Fruit fly (Drosophila melanogaster) whole organism, wandering third instar larva: ENCODE measurements around the gene Hsp68.
A peak's percentile ranks its signal among the peaks of the same experiment; 100 is the strongest.

Experiments used
- GATAd ChIP-seq: sonication (Bioruptor generic); optimal IDR thresholded peaks from 2 replicates; lab custom pipeline; 2016; ENCODE audit warnings: missing biosample characterization, missing genetic modification characterization
- HLH106 ChIP-seq: fragments of 200-800 bp; optimal IDR thresholded peaks from 3 replicates; lab custom pipeline; 2019; ENCODE audit warnings: missing biosample characterization, mild to moderate bottlenecking, missing genetic modification characterization, moderate library complexity
- Hr83 ChIP-seq: fragments of 200-300 bp; sonication (Bioruptor generic); optimal IDR thresholded peaks from 2 replicates; lab custom pipeline; 2016; ENCODE audit warnings: missing biosample characterization, mild to moderate bottlenecking, missing genetic modification characterization, moderate library complexity; ENCODE audit not compliant: poor library complexity, severe bottlenecking
- Jra ChIP-seq: sonication (Bioruptor generic); optimal IDR thresholded peaks from 2 replicates; lab custom pipeline; 2016; ENCODE audit warnings: missing biosample characterization, missing genetic modification characterization
- OdsH ChIP-seq: fragments of 200-800 bp; sonication (Bioruptor generic); optimal IDR thresholded peaks from 2 replicates; lab custom pipeline; 2016; ENCODE audit warnings: missing biosample characterization, mild to moderate bottlenecking, missing genetic modification characterization
- Rel ChIP-seq, 2 experiments: fragments of 200-800 bp; sonication (Bioruptor generic) in 1 of 2; optimal IDR thresholded peaks; 2 replicates in 1 of 2; 3 replicates in 1 of 2; lab custom pipeline; 2016 to 2019; ENCODE audit warnings: mild to moderate bottlenecking in 2 of 2, missing biosample characterization in 2 of 2, missing genetic modification characterization in 2 of 2, moderate library complexity in 1 of 2
- dmrt93B ChIP-seq: fragments of 200-800 bp; sonication (Bioruptor generic); optimal IDR thresholded peaks from 2 replicates; lab custom pipeline; 2018; ENCODE audit warnings: missing biosample characterization, mild to moderate bottlenecking, missing genetic modification characterization
- foxo ChIP-seq, 2 experiments: fragments of 200-800 bp; sonication (Bioruptor generic); optimal IDR thresholded peaks; 2 replicates in 1 of 2; 3 replicates in 1 of 2; lab custom pipeline; 2016 to 2017; ENCODE audit warnings: missing biosample characterization in 2 of 2, missing genetic modification characterization in 2 of 2
- h ChIP-seq: fragments of 200-800 bp; sonication (Bioruptor generic); optimal IDR thresholded peaks from 3 replicates; lab custom pipeline; 2016; ENCODE audit warnings: missing biosample characterization, mild to moderate bottlenecking, missing genetic modification characterization
- lola ChIP-seq: fragments of >200 bp; optimal IDR thresholded peaks from 2 replicates; lab custom pipeline; 2017; ENCODE audit warnings: missing biosample characterization, missing genetic modification characterization
- psq ChIP-seq: fragments of 200-800 bp; sonication (Bioruptor generic); optimal IDR thresholded peaks from 3 replicates; lab custom pipeline; 2017; ENCODE audit warnings: missing biosample characterization, mild to moderate bottlenecking, missing genetic modification characterization, moderate library complexity

DNA sequence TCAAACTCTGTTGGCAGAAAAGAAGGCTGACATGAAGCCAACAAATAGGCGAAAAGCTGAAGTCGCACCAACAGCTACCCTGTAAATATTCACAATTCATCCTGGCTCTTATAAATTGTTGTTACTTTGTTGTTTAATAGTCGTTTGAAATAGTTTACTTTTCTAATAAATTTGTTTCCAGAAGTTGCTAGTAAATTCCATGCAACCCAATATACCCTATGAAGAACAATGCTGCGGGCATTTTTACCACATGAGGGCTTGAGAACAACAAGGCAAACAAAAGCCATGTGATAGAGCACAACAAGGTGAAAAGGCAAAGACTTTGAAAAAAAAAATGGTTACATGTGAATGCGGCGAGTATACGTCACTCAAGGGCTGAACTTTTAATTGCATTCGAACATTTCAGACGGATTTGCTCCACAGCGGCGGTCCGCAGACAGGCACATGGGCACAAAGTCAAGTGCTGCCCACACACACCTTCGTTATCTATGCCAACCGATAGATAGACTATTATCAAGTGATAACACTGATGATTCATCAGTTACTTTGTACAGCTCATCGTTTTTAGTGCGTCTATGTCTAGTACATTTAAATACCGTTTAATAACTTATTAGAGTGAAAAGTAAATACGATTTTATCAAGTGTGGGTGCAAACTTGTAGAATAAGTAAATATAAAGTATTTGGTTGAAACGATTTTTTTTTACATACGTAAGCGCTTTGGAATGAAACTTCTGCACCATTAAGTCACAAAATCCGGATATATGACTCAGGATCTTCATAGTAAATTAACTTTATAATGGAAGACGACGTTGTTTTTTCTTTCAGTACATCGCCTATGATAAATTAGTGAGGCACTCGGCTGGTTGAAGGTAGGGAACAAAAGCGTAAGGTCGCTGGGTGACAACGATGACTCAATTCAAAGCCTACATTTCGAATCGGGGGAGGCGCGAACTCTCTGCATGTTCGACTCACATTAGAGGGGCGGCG is 42.2 kb upstream of the Hsp68 start:
- TF ChIP-seq GATAd (GFP tag; lab: Kevin White, UChicago) (no peak), Rel (GFP tag; optimal IDR thresholded peaks at IDR 0.05; lab: Kevin White, UChicago) (no peak), Rel (tag; optimal IDR thresholded peaks at IDR 0.05; lab: Kevin White, UChicago) (no peak), Jra (GFP tag; lab: Kevin White, UChicago) (no peak), Hr83 (GFP tag; lab: Kevin White, UChicago) (no peak), lola (GFP tag; lab: Kevin White, UChicago) (no peak), OdsH (GFP tag; lab: Kevin White, UChicago) (peak; percentile 75), dmrt93B (peak; percentile 43), psq (peak; percentile 62), foxo (GFP tag; optimal IDR thresholded peaks at IDR 0.05; lab: Kevin White, UChicago) (peak; percentile 5 to 76), HLH106 (tag; lab: Kevin White, UChicago) (peak; percentile 55), h (GFP tag; lab: Kevin White, UChicago) (peak; percentile 81)
